Worm (Caenorhabditis elegans) whole organism, L4 larva: ENCODE measurements around the gene W07G4.5.

Experiments used
- F44E2.7 ChIP-seq: fragments of 200-800 bp; sonication (Bioruptor generic); IDR thresholded peaks from 2 replicates; pipeline ENCODE4 v2.1.2; 2022; ENCODE audit warnings: missing genetic modification characterization, missing compliant biosample characterization
- T26A8.4 ChIP-seq: fragments of 200-800 bp; sonication (Bioruptor generic); IDR thresholded peaks from 2 replicates; pipeline ENCODE4 v1.3.6; 2022; ENCODE audit warnings: missing genetic modification characterization, missing compliant biosample characterization
- Y75B8A.6 ChIP-seq: fragments of 200-800 bp; sonication (Bioruptor generic); IDR thresholded peaks from 2 replicates; pipeline ENCODE4 v1.3.6; 2022; ENCODE audit warnings: missing genetic modification reagents, missing genetic modification characterization, missing compliant biosample characterization
- ZK546.5 ChIP-seq, 2 experiments: sonication (generic microtip); optimal IDR thresholded peaks; 2 replicates each; lab custom pipeline; 2017; ENCODE audit warnings: missing biosample characterization in 2 of 2, missing genetic modification characterization in 2 of 2
- ama-1 ChIP-seq: fragments of 150-350 bp; optimal IDR thresholded peaks from 2 replicates; lab custom pipeline; 2014; ENCODE audit warnings: inconsistent platforms, mixed read lengths
- ceh-28 ChIP-seq: fragments of 150-350 bp; optimal IDR thresholded peaks from 2 replicates; lab custom pipeline; 2014; ENCODE audit warnings: missing biosample characterization, missing genetic modification reagents, missing genetic modification characterization
- ceh-32 ChIP-seq: sonication (generic microtip); optimal IDR thresholded peaks from 2 replicates; lab custom pipeline; 2016; ENCODE audit warnings: mild to moderate bottlenecking, missing genetic modification characterization, missing compliant biosample characterization; ENCODE audit not compliant: poor library complexity
- ceh-44 ChIP-seq: fragments of 200-800 bp; sonication (Bioruptor generic); IDR thresholded peaks from 2 replicates; pipeline ENCODE4 v1.3.6; 2022; ENCODE audit warnings: missing genetic modification reagents, missing genetic modification characterization, missing compliant biosample characterization
- daf-12 ChIP-seq: fragments of 150-350 bp; optimal IDR thresholded peaks from 2 replicates; lab custom pipeline; 2014; ENCODE audit warnings: missing biosample characterization, missing genetic modification reagents, missing genetic modification characterization
- daf-16 ChIP-seq, 3 experiments: sonication (generic microtip); optimal IDR thresholded peaks; 2 replicates each; lab custom pipeline; 2016 to 2017; ENCODE audit warnings: missing genetic modification characterization in 3 of 3, missing genetic modification reagents in 3 of 3, mild to moderate bottlenecking in 2 of 3, missing compliant biosample characterization in 2 of 3, missing biosample characterization in 1 of 3, moderate library complexity in 1 of 3
- daf-8 ChIP-seq: fragments of 200-800 bp; sonication (Bioruptor generic); IDR thresholded peaks from 2 replicates; pipeline ENCODE4 v1.3.6; 2022; ENCODE audit warnings: missing genetic modification characterization, missing compliant biosample characterization
- dmd-6 ChIP-seq: fragments of 200-800 bp; sonication (Bioruptor generic); IDR thresholded peaks from 2 replicates; pipeline ENCODE4 v1.3.6; 2022; ENCODE audit warnings: missing genetic modification reagents, missing genetic modification characterization, missing compliant biosample characterization
- dve-1 ChIP-seq: sonication (generic microtip); optimal IDR thresholded peaks from 2 replicates; lab custom pipeline; 2017; ENCODE audit warnings: antibody characterized with exemption, mild to moderate bottlenecking, missing genetic modification characterization, missing compliant biosample characterization; ENCODE audit not compliant: insufficient read depth
- egl-27 ChIP-seq: sonication (generic microtip); optimal IDR thresholded peaks from 3 replicates; lab custom pipeline; 2017; ENCODE audit warnings: missing biosample characterization, missing genetic modification reagents, missing genetic modification characterization
- fos-1 ChIP-seq: fragments of 150-350 bp; optimal IDR thresholded peaks from 2 replicates; lab custom pipeline; 2014; ENCODE audit warnings: missing biosample characterization, missing genetic modification characterization
- hlh-11 ChIP-seq: fragments of 200-800 bp; sonication (Bioruptor generic); optimal IDR thresholded peaks from 2 replicates; lab custom pipeline; 2018; ENCODE audit warnings: mild to moderate bottlenecking, missing genetic modification characterization, missing compliant biosample characterization
- jun-1 ChIP-seq: fragments of 150-350 bp; optimal IDR thresholded peaks from 2 replicates; lab custom pipeline; 2014; ENCODE audit warnings: missing biosample characterization, missing genetic modification reagents, missing genetic modification characterization
- lim-7 ChIP-seq: fragments of 200-800 bp; sonication (Bioruptor generic); IDR thresholded peaks from 2 replicates; pipeline ENCODE4 v1.3.6; 2022; ENCODE audit warnings: missing genetic modification characterization, missing compliant biosample characterization
- lin-15B ChIP-seq: fragments of 150-350 bp; sonication (generic microtip); optimal IDR thresholded peaks from 3 replicates; lab custom pipeline; 2014; ENCODE audit warnings: missing biosample characterization, missing genetic modification characterization
- lin-29 ChIP-seq: fragments of 200-800 bp; sonication (Bioruptor generic); IDR thresholded peaks from 2 replicates; pipeline ENCODE4 v1.3.6; 2022; ENCODE audit warnings: missing genetic modification reagents, missing genetic modification characterization, missing compliant biosample characterization
- lin-38 ChIP-seq: fragments of 200-800 bp; sonication (Bioruptor generic); IDR thresholded peaks from 2 replicates; pipeline ENCODE4 v1.3.6; 2022; ENCODE audit warnings: missing genetic modification reagents, missing genetic modification characterization, missing compliant biosample characterization
- mdl-1 ChIP-seq, 2 experiments: fragments of 150-350 bp in 1 of 2; sonication (generic microtip) in 1 of 2; optimal IDR thresholded peaks; 2 replicates each; lab custom pipeline; 2014 to 2017; ENCODE audit warnings: missing biosample characterization in 2 of 2, missing genetic modification characterization in 2 of 2
- mep-1 ChIP-seq: fragments of 150-350 bp; sonication (generic microtip); optimal IDR thresholded peaks from 3 replicates; lab custom pipeline; 2014; ENCODE audit warnings: missing biosample characterization, missing genetic modification characterization
- mxl-2 ChIP-seq: fragments of 200-800 bp; sonication (Bioruptor generic); conservative IDR thresholded peaks from 2 replicates; pipeline ENCODE4 v1.3.6; 2022; ENCODE audit warnings: missing genetic modification reagents, missing genetic modification characterization, missing compliant biosample characterization
- nhr-11 ChIP-seq: fragments of 150-350 bp; optimal IDR thresholded peaks from 2 replicates; lab custom pipeline; 2014; ENCODE audit warnings: missing biosample characterization, missing genetic modification characterization
- nhr-111 ChIP-seq: fragments of 200-800 bp; sonication (Bioruptor generic); optimal IDR thresholded peaks from 2 replicates; lab custom pipeline; 2018; ENCODE audit warnings: mild to moderate bottlenecking, missing genetic modification characterization, missing compliant biosample characterization
- nhr-28 ChIP-seq: fragments of 150-350 bp; optimal IDR thresholded peaks from 2 replicates; lab custom pipeline; 2014; ENCODE audit warnings: missing biosample characterization, missing genetic modification characterization
- nhr-6 ChIP-seq: fragments of 150-350 bp; optimal IDR thresholded peaks from 2 replicates; lab custom pipeline; 2014; ENCODE audit warnings: missing biosample characterization, missing genetic modification characterization
- nhr-76 ChIP-seq: fragments of 150-350 bp; optimal IDR thresholded peaks from 2 replicates; lab custom pipeline; 2014; ENCODE audit warnings: missing biosample characterization, missing genetic modification characterization
- nhr-77 ChIP-seq: fragments of 150-350 bp; optimal IDR thresholded peaks from 2 replicates; lab custom pipeline; 2014; ENCODE audit warnings: missing biosample characterization, missing genetic modification characterization
- php-3 ChIP-seq: fragments of 200-800 bp; sonication (Bioruptor generic); IDR thresholded peaks from 2 replicates; pipeline ENCODE4 v1.3.6; 2022; ENCODE audit warnings: missing genetic modification reagents, missing genetic modification characterization, missing compliant biosample characterization
- pqm-1 ChIP-seq: sonication (generic microtip); optimal IDR thresholded peaks from 2 replicates; lab custom pipeline; 2017; ENCODE audit warnings: missing biosample characterization, missing genetic modification characterization
- spr-1 ChIP-seq: sonication (generic microtip); optimal IDR thresholded peaks from 2 replicates; lab custom pipeline; 2016; ENCODE audit warnings: mild to moderate bottlenecking, missing genetic modification characterization, missing compliant biosample characterization
- tra-1 ChIP-seq: fragments of 200-800 bp; sonication (Bioruptor generic); IDR thresholded peaks from 2 replicates; pipeline ENCODE4 v1.3.6; 2022; ENCODE audit warnings: missing genetic modification reagents, missing genetic modification characterization, missing compliant biosample characterization
- unc-62 ChIP-seq, 3 experiments: fragments of 150-350 bp in 1 of 3; sonication (generic microtip); optimal IDR thresholded peaks in 2 of 3; peaks in 1 of 3; 1 replicate in 1 of 3; 2 replicates in 2 of 3; lab custom pipeline; 2014 to 2017; ENCODE audit warnings: missing biosample characterization in 3 of 3, missing genetic modification characterization in 3 of 3, missing genetic modification reagents in 3 of 3, missing genotype in 1 of 3
- vab-7 ChIP-seq: fragments of 200-800 bp; sonication (Bioruptor generic); IDR thresholded peaks from 2 replicates; pipeline ENCODE4 v1.3.6; 2022; ENCODE audit warnings: missing genetic modification reagents, missing genetic modification characterization, missing compliant biosample characterization
- zag-1 ChIP-seq: fragments of 150-350 bp; optimal IDR thresholded peaks from 2 replicates; lab custom pipeline; 2014; ENCODE audit warnings: missing biosample characterization, missing genetic modification characterization
- zip-11 ChIP-seq: fragments of 200-800 bp; sonication (Bioruptor generic); IDR thresholded peaks from 2 replicates; pipeline ENCODE4 v1.3.6; 2022; ENCODE audit warnings: missing genetic modification characterization, missing compliant biosample characterization

The W07G4.5 gene

DNA sequence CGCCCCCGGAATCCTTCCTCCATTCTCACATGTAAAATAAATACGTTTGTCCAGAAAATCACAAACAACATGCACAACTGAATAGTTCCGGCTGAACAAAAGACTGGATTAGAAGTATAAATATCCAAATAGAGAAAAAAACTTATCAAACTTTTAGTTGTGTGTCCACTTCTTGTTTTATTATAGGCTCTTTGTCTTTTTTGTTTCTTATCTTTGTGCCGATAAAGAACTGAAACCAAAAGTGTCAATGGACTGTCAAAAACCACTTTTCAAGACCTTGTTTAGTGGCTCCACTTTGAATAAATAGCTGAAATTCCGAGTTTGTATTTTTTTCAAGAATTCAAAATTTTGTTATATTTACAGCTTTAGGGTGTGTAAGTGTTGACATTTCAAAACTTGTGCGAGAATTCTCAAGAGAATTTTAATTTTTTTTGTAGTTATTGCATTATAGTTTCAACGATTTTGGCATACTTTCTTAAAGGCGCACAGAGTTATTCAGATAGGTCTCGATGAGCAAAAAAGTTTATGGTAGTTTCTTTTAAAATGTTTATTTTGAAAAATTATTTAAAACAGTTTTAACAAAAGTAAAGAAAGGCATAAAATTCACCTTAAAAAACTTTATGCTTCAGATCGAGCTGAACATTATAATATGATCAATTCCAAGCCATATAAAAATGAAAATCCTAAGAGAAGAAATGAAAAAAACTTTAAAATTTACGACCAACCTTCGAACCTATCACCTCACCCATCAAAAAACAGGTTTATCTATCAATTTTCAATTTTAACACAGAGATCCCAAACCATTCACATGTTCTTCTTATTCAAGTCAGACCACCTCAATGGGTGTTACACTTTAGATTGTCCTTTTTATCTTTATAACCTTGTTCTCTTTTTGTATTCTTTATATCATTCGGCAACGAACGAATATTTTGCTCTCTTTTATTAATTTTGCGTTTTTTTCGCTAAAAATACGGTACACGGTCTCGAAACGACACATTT is 1.4 kb upstream of the W07G4.5 start (continued):
- no peak for TF ChIP-seq lin-29 (GFP tag; lab: Robert Waterston, UW)
- TF ChIP-seq nhr-77: peak; percentile 11
- 0 out of 2 replicates have a peak, but pooled peaks have one; percentile 7 for TF ChIP-seq T26A8.4 (GFP tag; lab: Robert Waterston, UW)
- peak; percentile 6; the same call in 1 of the 2 replicates for TF ChIP-seq lin-38 (GFP tag; lab: Robert Waterston, UW)
- TF ChIP-seq nhr-11 (tag; lab: Kevin White, UChicago): no peak
- TF ChIP-seq spr-1 (tag; lab: Kevin White, UChicago): no peak
- no peak for TF ChIP-seq nhr-6
- peak; percentile 63 for TF ChIP-seq hlh-11 (tag; lab: Kevin White, UChicago)
- no peak for TF ChIP-seq daf-8 (GFP tag; lab: Robert Waterston, UW)
- TF ChIP-seq php-3: 0 out of 2 replicates have a peak, but pooled peaks have one; percentile 15
- TF ChIP-seq zag-1 (tag; lab: Kevin White, UChicago): no peak
- TF ChIP-seq mxl-2: no peak
- TF ChIP-seq daf-16 (GFP tag; optimal IDR thresholded peaks at IDR 0.05; lab: Kevin White, UChicago): peak in 1 of 2 experiments; percentile 35
- peak; percentile 64 for TF ChIP-seq daf-16 (tag; optimal IDR thresholded peaks at IDR 0.05; lab: Kevin White, UChicago)
- TF ChIP-seq lin-15B (tag; lab: Kevin White, UChicago): no peak
- TF ChIP-seq egl-27 (tag; lab: Kevin White, UChicago): no peak
- TF ChIP-seq nhr-111: no peak
- TF ChIP-seq, all 104 proteins: peak for 20

DNA sequence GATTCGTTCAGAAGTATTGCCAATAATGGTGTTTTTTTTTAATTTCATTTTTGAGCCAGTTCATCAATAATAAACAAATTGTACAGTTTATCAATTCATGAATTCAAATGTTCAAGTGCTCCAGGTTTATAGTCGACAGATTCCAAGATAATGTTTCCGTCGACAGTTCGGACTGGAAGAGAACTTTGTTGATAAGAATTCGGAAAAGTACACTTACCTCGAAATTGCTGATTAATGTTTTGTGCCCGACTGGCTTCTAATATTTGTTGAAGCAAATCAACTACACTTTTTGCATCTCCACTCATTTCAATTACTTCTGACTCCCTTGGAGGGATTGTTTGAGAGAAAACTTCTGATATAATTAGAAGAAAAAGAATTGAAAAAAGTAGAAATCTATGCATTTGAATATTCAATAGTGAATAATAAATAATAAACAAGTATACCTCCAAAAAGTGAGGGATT is 1.4 kb downstream of the W07G4.5 start, which contains the start of gene W07G4.8:
Gene W07G4.8 (minus strand): TSS at position 412 of the 462 bp plus-strand sequence.
- peak in 1 of 2 experiments; percentile 71 for TF ChIP-seq unc-62 (GFP tag; optimal IDR thresholded peaks at IDR 0.05 in 1 of 2; lab: Kevin White, UChicago)
- TF ChIP-seq unc-62 (tag; optimal IDR thresholded peaks at IDR 0.05; lab: Kevin White, UChicago): no peak
- TF ChIP-seq pqm-1 (tag; lab: Kevin White, UChicago): peak; percentile 62
- peak; percentile 79 for TF ChIP-seq nhr-28 (tag; lab: Kevin White, UChicago)
- no peak for TF ChIP-seq fos-1 (tag; lab: Kevin White, UChicago)
- TF ChIP-seq hlh-11 (tag; lab: Kevin White, UChicago): peak; percentile 76
- TF ChIP-seq dve-1 (tag; lab: Kevin White, UChicago): peak; percentile 67
- peak; percentile 60 for TF ChIP-seq dmd-6 (GFP tag; lab: Robert Waterston, UW)
- TF ChIP-seq nhr-77: peak; percentile 38
- TF ChIP-seq nhr-76 (tag; lab: Kevin White, UChicago): no peak
- TF ChIP-seq lim-7: no peak
- peak; percentile 73 for TF ChIP-seq ama-1 (lab: Kevin White, UChicago)
- no peak for TF ChIP-seq zip-11 (GFP tag; lab: Robert Waterston, UW)
- TF ChIP-seq tra-1: 0 out of 2 replicates have a peak, but pooled peaks have one; percentile 32
- TF ChIP-seq mep-1 (tag; lab: Kevin White, UChicago): peak; percentile 30
- TF ChIP-seq ceh-28 (tag; lab: Kevin White, UChicago): no peak
- no peak for TF ChIP-seq daf-16 (GFP tag; optimal IDR thresholded peaks at IDR 0.05; lab: Kevin White, UChicago)
- peak; percentile 85 for TF ChIP-seq daf-16 (tag; optimal IDR thresholded peaks at IDR 0.05; lab: Kevin White, UChicago)

DNA sequence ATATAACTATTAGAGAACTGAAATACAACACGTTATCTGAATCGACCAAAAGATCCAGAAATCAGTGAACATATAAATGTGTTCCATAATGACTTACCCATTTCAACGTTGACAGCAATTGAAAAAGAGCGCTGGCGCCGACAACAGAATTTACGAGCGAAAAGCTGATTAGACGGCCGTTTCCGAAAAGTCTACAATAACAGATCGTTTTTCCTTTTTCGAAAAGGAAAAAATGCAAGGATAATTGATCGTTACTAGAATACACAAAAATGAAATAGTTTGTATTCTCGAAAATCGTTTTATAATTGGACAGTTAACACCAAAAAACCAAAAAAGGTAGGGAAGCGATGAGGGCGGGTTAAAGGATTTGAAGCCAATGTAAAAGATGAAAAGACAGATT is 5.9 kb downstream of the W07G4.5 start, which contains the start of gene srr-1:
Gene srr-1 (minus strand): TSS at position 101 of the 400 bp plus-strand sequence.
- TF ChIP-seq Y75B8A.6 (GFP tag; lab: Robert Waterston, UW): no peak
- no peak for TF ChIP-seq F44E2.7 (GFP tag; lab: Robert Waterston, UW)
- TF ChIP-seq ZK546.5 (tag; optimal IDR thresholded peaks at IDR 0.05; lab: Kevin White, UChicago): no peak
- TF ChIP-seq jun-1 (tag; lab: Kevin White, UChicago): no peak
- TF ChIP-seq nhr-6: no peak
- TF ChIP-seq mdl-1 (tag; optimal IDR thresholded peaks at IDR 0.05; lab: Kevin White, UChicago): no peak
- no peak for TF ChIP-seq daf-12 (tag; lab: Kevin White, UChicago)
- no peak for TF ChIP-seq vab-7 (GFP tag; lab: Robert Waterston, UW)
- TF ChIP-seq ceh-44 (GFP tag; lab: Robert Waterston, UW): no peak
- no peak for TF ChIP-seq ceh-32 (tag; lab: Kevin White, UChicago)
